Worm (Caenorhabditis elegans): ENCODE measurements around the gene K06H6.5.

ce11 chrV:608844-609243 is 32.7 kb downstream of the K06H6.5 start, which contains the start of gene srw-109:
- TF ChIP-seq unc-62 (GFP tag; optimal IDR thresholded peaks at IDR 0.05) (no peak), mdl-1 (tag; optimal IDR thresholded peaks at IDR 0.05) (no peak), aly-2 (tag; optimal IDR thresholded peaks at IDR 0.05) (no peak), elt-2 (tag; optimal IDR thresholded peaks at IDR 0.05) (no peak), sea-2 (GFP tag; optimal IDR thresholded peaks at IDR 0.05) (no peak), daf-12 (tag; optimal IDR thresholded peaks at IDR 0.05) (no peak), elt-1 (tag; optimal IDR thresholded peaks at IDR 0.05) (no peak), ZK546.5 (tag; optimal IDR thresholded peaks at IDR 0.05) (no peak)

Data from whole organism, L3 larva.